Worm (Caenorhabditis elegans) whole organism, midembryonic: Measurements from ENCODE around the gene Y25C1A.13.

ENCODE experiments used
- T22C8.4 ChIP-seq: fragments of 200-800 bp; sonication (Bioruptor generic); IDR thresholded peaks from 2 replicates; pipeline ENCODE4 v1.3.6; 2022; ENCODE audit warnings: missing genetic modification characterization, missing compliant biosample characterization
- cog-1 ChIP-seq: sonication (generic microtip); optimal IDR thresholded peaks from 2 replicates; lab custom pipeline; 2016; ENCODE audit warnings: missing genetic modification characterization, missing compliant biosample characterization
- flt-1 ChIP-seq: fragments of 200-800 bp; sonication (Bioruptor generic); IDR thresholded peaks from 2 replicates; pipeline ENCODE4 v1.3.6; 2022; ENCODE audit warnings: missing genetic modification characterization, missing compliant biosample characterization
- klf-2 ChIP-seq: fragments of 200-800 bp; sonication (Bioruptor generic); conservative IDR thresholded peaks from 2 replicates; pipeline ENCODE4 v1.3.6; 2022; ENCODE audit warnings: missing genetic modification reagents, missing genetic modification characterization, missing compliant biosample characterization
- med-1 ChIP-seq: sonication (generic microtip); optimal IDR thresholded peaks from 2 replicates; lab custom pipeline; 2017; ENCODE audit warnings: missing genetic modification characterization, mild to moderate bottlenecking, missing compliant biosample characterization, antibody characterized with exemption, missing genetic modification reagents; ENCODE audit not compliant: insufficient read depth
- ref-1 ChIP-seq: fragments of 200-800 bp; sonication (Bioruptor generic); conservative IDR thresholded peaks from 2 replicates; pipeline ENCODE4 v1.3.6; 2022; ENCODE audit warnings: missing genetic modification reagents, missing genetic modification characterization, missing compliant biosample characterization
- tab-1 ChIP-seq: fragments of 200-800 bp; sonication (Bioruptor generic); IDR thresholded peaks from 2 replicates; pipeline ENCODE4 v1.3.6; 2022; ENCODE audit warnings: missing genetic modification characterization, missing compliant biosample characterization
- ztf-23 ChIP-seq: fragments of 200-800 bp; sonication (Bioruptor generic); IDR thresholded peaks from 2 replicates; pipeline ENCODE4 v1.3.6; 2022; ENCODE audit warnings: missing genetic modification reagents, missing genetic modification characterization, missing compliant biosample characterization
- ztf-29 ChIP-seq: fragments of 200-800 bp; sonication (Bioruptor generic); IDR thresholded peaks from 2 replicates; pipeline ENCODE4 v1.3.6; 2022; ENCODE audit warnings: missing genetic modification reagents, missing genetic modification characterization, missing compliant biosample characterization

Gene Y25C1A.13

DNA sequence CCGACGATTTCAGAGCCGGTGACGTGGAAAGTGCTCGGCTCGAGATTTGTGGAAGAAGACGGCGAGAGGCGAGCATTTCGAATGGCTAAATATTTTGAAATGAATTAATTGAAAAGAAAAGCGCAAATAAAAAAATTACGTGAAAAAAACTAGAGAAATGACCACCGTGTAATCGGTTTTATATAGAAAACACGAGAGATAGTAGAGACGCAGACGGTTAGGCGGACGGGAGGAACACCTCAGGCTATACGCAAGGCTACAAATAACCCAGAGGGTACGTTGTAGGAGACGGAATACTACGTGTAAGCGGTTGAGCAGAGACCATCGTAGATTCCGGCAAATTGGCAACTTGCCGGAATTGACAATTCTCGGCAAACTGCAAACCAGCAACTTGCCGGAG is at the start of gene Y25C1A.13:
TSS of gene Y25C1A.13 (minus strand) at position 101 of the 400 bp plus-strand sequence.
- TF ChIP-seq ztf-29 (GFP tag; lab: Robert Waterston, UW) (no peak), klf-2 (no peak), ztf-23 (GFP tag; lab: Robert Waterston, UW) (no peak), med-1 (GFP tag; lab: Kevin White, UChicago) (no peak), T22C8.4 (GFP tag; lab: Robert Waterston, UW) (no peak), tab-1 (GFP tag; lab: Robert Waterston, UW) (no peak), cog-1 (tag; lab: Kevin White, UChicago) (no peak), flt-1 (GFP tag; lab: Robert Waterston, UW) (no peak), ref-1 (GFP tag; lab: Robert Waterston, UW) (no peak)

DNA sequence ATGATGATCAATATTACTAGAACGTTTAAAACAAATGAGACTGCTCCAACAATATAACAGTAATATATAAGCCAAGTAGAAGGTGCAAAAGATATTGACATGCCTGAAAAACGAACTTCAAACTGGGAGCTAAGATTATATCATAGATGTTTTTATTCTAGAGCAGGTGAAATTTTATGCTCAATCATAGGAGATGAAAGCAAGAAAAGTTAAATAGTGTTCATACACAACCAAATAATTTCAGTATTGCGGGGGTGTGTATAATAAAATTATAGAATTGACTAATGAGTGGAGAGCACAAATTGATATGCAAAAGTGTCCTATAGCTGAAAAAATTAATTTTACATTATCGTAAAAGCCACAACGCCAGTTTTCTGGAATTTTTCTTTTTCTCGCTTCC is 47.9 kb upstream of the Y25C1A.13 start, which contains the start of gene sri-34:
TSS of gene sri-34 (minus strand) at position 101 of the 400 bp plus-strand sequence.
- TF ChIP-seq ztf-29 (GFP tag; lab: Robert Waterston, UW) (no peak), tab-1 (GFP tag; lab: Robert Waterston, UW) (no peak), flt-1 (GFP tag; lab: Robert Waterston, UW) (no peak), T22C8.4 (GFP tag; lab: Robert Waterston, UW) (no peak), med-1 (GFP tag; lab: Kevin White, UChicago) (no peak), ztf-23 (GFP tag; lab: Robert Waterston, UW) (no peak), klf-2 (no peak), ref-1 (GFP tag; lab: Robert Waterston, UW) (no peak), cog-1 (tag; lab: Kevin White, UChicago) (no peak)

DNA sequence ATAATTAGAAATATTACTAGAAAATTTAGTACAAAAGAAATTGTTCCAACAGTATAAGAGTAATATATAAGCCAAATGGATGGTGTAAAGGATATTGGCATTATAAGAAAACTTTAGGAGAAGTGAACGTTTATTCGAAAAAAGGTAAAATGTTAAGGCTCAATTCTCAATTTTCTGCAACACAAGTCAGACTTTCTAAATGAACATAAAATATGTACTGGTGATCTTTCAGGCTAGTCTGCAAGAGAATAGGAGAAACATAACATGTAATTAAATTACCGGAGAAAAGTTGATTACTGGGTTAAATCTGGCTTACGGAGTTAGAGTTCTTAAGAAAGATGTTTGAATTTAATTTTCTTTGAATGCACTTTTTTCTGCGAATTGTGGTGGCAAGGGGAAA is 45.7 kb upstream of the Y25C1A.13 start, which contains the start of gene sri-33:
TSS of gene sri-33 (minus strand) at position 101 of the 400 bp plus-strand sequence.
- TF ChIP-seq cog-1 (tag; lab: Kevin White, UChicago) (no peak), T22C8.4 (GFP tag; lab: Robert Waterston, UW) (no peak), med-1 (GFP tag; lab: Kevin White, UChicago) (no peak), flt-1 (GFP tag; lab: Robert Waterston, UW) (no peak), ztf-23 (GFP tag; lab: Robert Waterston, UW) (no peak), tab-1 (GFP tag; lab: Robert Waterston, UW) (no peak), ref-1 (GFP tag; lab: Robert Waterston, UW) (no peak), klf-2 (no peak), ztf-29 (GFP tag; lab: Robert Waterston, UW) (no peak)

DNA sequence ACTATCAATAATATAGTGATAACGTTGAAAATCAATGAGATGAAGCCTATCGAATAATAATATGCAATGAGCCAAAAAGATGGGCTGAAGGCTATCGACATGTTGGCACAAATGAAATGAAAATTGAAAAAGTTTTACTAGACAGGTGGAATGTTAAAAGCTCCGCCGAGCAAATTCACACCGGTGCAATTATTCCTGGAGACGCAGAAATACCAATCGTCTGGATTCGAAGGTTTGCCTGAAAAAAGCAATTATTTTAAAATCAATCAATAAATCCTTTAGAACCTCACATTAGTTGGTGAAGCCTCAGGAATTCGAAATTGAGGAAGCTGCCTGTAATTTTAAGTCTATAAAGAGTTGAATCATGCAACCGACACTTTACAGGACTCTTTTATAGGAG is 43.3 kb upstream of the Y25C1A.13 start, which contains the start of gene sri-32:
TSS of gene sri-32 (minus strand) at position 101 of the 400 bp plus-strand sequence.
- TF ChIP-seq ztf-29 (GFP tag; lab: Robert Waterston, UW) (no peak), ref-1 (GFP tag; lab: Robert Waterston, UW) (no peak), tab-1 (GFP tag; lab: Robert Waterston, UW) (no peak), T22C8.4 (GFP tag; lab: Robert Waterston, UW) (no peak), cog-1 (tag; lab: Kevin White, UChicago) (no peak), klf-2 (no peak), med-1 (GFP tag; lab: Kevin White, UChicago) (no peak), flt-1 (GFP tag; lab: Robert Waterston, UW) (no peak), ztf-23 (GFP tag; lab: Robert Waterston, UW) (no peak)

DNA sequence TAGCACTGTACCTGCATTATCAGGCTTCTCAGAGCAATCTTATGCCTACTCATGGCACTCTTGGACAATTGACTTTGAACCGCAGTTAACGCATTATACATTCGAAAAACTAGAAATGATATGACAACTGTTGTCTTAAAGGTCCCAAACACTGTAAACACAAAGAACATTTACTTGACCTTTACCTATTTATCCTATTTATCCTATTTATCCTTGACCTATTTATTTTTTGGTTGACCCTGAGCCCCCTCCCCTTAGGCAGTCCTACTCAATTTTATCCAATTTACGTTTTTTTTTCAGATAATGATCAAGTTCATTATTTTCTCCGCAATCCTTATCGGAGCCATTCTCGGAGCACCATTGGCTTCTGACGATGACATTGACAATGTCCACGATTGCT is 40.6 kb upstream of the Y25C1A.13 start, which contains the start of the genes T10D4.14 and T10D4.19:
TSS of gene T10D4.14 (minus strand) at position 101 of the 400 bp plus-strand sequence.
TSS of gene T10D4.19 (plus strand) at position 304 of the 400 bp plus-strand sequence.
- no peak for TF ChIP-seq flt-1 (GFP tag; lab: Robert Waterston, UW)
- no peak for TF ChIP-seq ref-1 (GFP tag; lab: Robert Waterston, UW)
- no peak for TF ChIP-seq T22C8.4 (GFP tag; lab: Robert Waterston, UW)
- no peak for TF ChIP-seq med-1 (GFP tag; lab: Kevin White, UChicago)
- no peak for TF ChIP-seq ztf-23 (GFP tag; lab: Robert Waterston, UW)
- TF ChIP-seq tab-1 (GFP tag; lab: Robert Waterston, UW): no peak
- TF ChIP-seq klf-2: no peak
- no peak for TF ChIP-seq ztf-29 (GFP tag; lab: Robert Waterston, UW)

DNA sequence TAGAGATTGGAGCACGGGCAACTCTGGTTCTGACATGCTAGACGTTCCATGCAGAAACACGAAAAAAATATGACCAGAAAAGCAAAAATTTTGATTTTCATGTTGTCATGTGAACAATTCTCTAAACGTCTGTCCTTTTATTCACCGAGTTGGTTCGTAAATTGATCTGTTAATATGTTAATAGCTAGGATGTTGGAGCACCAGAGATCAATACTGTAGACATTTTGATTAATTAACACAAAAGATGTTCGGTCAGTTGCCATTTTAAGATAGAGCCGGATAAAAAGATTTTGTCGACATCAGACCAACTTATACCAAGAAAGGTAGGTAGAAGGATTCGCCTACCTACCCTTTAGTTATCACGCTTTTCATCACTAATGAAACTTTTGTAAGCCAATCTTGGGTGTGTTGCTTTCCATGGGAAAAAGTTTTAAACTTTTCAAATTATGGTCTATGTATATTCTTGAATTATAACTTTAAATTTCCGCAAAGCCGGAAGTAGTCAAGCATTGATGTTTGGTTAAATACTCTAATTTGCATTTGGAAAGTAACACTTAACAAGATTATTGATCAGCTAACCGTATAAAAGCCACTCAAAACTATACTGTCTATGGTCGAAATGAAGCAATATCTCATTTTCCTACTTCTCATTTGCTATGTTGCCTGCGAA is 38.6 kb upstream of the Y25C1A.13 start, which contains the start of the genes T10D4.11 and T10D4.1:
TSS of gene T10D4.11 (minus strand) at position 101 of the 670 bp plus-strand sequence.
TSS of gene T10D4.1 (plus strand) at position 620 of the 670 bp plus-strand sequence.
- no peak for TF ChIP-seq klf-2
- no peak for TF ChIP-seq ref-1 (GFP tag; lab: Robert Waterston, UW)
- TF ChIP-seq T22C8.4 (GFP tag; lab: Robert Waterston, UW): no peak
- no peak for TF ChIP-seq flt-1 (GFP tag; lab: Robert Waterston, UW)
- TF ChIP-seq cog-1 (tag; lab: Kevin White, UChicago): no peak
- TF ChIP-seq ztf-29 (GFP tag; lab: Robert Waterston, UW): no peak
- TF ChIP-seq tab-1 (GFP tag; lab: Robert Waterston, UW): no peak
- no peak for TF ChIP-seq ztf-23 (GFP tag; lab: Robert Waterston, UW)
- TF ChIP-seq med-1 (GFP tag; lab: Kevin White, UChicago): no peak

DNA sequence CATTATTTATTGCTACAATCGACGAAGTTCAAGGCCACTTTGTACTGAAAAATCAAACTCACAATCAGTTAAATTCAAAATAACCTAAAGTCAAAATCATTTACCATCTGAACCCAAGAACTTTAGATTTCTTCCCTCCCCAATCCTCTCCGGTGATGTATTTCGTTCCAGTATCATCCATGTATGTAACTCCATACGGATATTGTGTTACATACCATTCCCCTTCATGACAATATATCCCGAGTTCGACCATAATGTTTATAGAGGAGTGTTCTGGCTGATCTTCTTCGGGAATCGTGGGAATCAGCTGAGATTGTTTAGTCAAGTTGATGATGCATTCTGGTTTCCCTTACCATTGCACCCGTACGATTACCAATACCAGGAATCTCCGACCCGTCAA is 37.4 kb upstream of the Y25C1A.13 start:
- TF ChIP-seq klf-2: no peak
- TF ChIP-seq ref-1 (GFP tag; lab: Robert Waterston, UW): no peak
- TF ChIP-seq ztf-23 (GFP tag; lab: Robert Waterston, UW): no peak
- no peak for TF ChIP-seq flt-1 (GFP tag; lab: Robert Waterston, UW)
- TF ChIP-seq ztf-29 (GFP tag; lab: Robert Waterston, UW): no peak
- no peak for TF ChIP-seq tab-1 (GFP tag; lab: Robert Waterston, UW)
- no peak for TF ChIP-seq med-1 (GFP tag; lab: Kevin White, UChicago)
- no peak for TF ChIP-seq T22C8.4 (GFP tag; lab: Robert Waterston, UW)
- no peak for TF ChIP-seq cog-1 (tag; lab: Kevin White, UChicago)

DNA sequence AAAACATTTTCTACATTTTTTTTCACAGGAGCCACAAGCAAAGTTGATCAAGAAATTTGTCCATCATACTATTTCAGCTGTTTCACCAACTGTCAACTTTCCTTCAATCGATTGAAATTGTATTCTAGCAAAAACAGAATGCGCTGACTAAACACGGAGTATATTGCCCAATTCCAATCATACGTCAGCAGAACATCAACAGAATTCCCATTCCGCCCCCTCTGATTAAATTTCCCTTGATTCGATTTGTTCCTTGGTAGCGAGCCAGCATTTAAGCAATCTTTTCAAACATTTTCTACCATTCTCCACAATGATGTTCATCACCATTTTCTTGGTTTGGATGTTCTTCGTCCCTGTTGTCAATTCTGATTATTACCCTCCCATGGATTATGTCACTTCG is 34.8 kb upstream of the Y25C1A.13 start, which contains the start of gene T10D4.15:
TSS of gene T10D4.15 (plus strand) at position 301 of the 400 bp plus-strand sequence.
- TF ChIP-seq ztf-23 (GFP tag; lab: Robert Waterston, UW) (no peak), cog-1 (tag; lab: Kevin White, UChicago) (no peak), tab-1 (GFP tag; lab: Robert Waterston, UW) (no peak), med-1 (GFP tag; lab: Kevin White, UChicago) (no peak), ref-1 (GFP tag; lab: Robert Waterston, UW) (no peak), T22C8.4 (GFP tag; lab: Robert Waterston, UW) (no peak), flt-1 (GFP tag; lab: Robert Waterston, UW) (no peak), klf-2 (no peak), ztf-29 (GFP tag; lab: Robert Waterston, UW) (no peak)
